Worm (Caenorhabditis elegans): ENCODE results near the gene set-2.

DNA sequence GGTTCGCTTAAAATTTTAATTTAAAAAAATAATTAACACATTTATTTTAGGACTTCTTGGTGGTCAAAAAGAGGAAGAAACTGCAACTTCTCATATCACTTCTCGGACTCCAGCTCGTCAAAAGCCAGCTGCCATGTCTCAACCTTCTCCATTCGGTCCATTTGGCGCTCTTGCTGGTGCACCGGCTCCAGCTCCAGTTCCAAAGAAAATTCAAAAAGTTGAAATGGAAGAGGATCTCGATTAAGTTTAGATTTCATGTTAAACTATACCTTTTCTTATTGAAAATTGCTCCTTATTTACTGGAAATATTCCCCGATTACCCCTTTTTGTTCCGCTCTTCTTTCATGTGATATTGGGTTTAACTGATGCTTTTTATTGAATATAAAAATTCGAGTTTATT lies 16.3 kb downstream of the set-2 start:
- TF ChIP-seq lsy-2 (tag; optimal IDR thresholded peaks at IDR 0.05) (no peak), nhr-28 (tag; optimal IDR thresholded peaks at IDR 0.05) (no peak), nhr-11 (tag; optimal IDR thresholded peaks at IDR 0.05) (no peak), mef-2 (tag; optimal IDR thresholded peaks at IDR 0.05) (no peak), unc-98 (GFP tag; IDR thresholded peaks at IDR 0.05) (no peak), pqm-1 (tag; optimal IDR thresholded peaks at IDR 0.05) (no peak), fos-1 (tag; optimal IDR thresholded peaks at IDR 0.05) (no peak), zag-1 (tag; optimal IDR thresholded peaks at IDR 0.05) (no peak), ama-1 (optimal IDR thresholded peaks at IDR 0.05) (no peak), hpl-2 (GFP tag; optimal IDR thresholded peaks at IDR 0.05) (no peak)

Data from whole organism, L1 larva.